Worm (Caenorhabditis elegans) whole organism, mixed stage, embryonic: Measurements from ENCODE around the gene C32H11.4.

Experiments
- ham-2 ChIP-seq: fragments of 200-800 bp; sonication (Bioruptor generic); optimal IDR thresholded peaks from 2 replicates; lab custom pipeline; 2018; ENCODE audit warnings: mild to moderate bottlenecking, missing genetic modification characterization, missing compliant biosample characterization
- lin-13 ChIP-seq: fragments of 150-350 bp; optimal IDR thresholded peaks from 2 replicates; lab custom pipeline; 2014; ENCODE audit warnings: missing biosample characterization, missing genetic modification characterization
- ztf-11 ChIP-seq: fragments of 150-350 bp; optimal IDR thresholded peaks from 2 replicates; lab custom pipeline; 2014; ENCODE audit warnings: missing biosample characterization, missing genetic modification characterization

DNA sequence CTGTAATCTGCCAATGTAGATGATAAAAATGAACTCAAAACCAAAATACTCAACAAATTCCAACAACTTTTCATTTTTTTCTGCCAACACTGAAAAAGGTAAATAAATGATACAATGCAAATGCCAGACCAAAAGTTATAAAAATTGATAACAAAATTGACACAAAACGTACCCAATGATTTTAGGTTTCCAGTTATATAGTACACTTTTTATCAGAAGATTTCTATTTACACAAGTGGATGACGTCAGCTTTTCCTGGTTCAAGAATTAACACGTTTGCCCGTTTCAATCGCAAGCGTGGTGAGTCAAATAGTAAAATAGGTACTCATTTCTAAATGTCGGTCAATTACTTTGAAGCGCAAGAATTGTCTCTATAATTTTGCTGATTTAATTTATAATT is 41.5 kb upstream of the C32H11.4 start, which contains the start of gene ZK896.5:
- no peak for TF ChIP-seq ham-2 (GFP tag; lab: Kevin White, UChicago)
- no peak for TF ChIP-seq ztf-11 (tag; lab: Kevin White, UChicago)
- TF ChIP-seq lin-13 (tag; lab: Kevin White, UChicago) = no peak
